Fruit fly (Drosophila melanogaster): ENCODE measurements around the gene Pde9.

dm6 chrX:12752196-12752595, 144.9 kb downstream of the Pde9 start:
- TF ChIP-seq CG8478 (optimal IDR thresholded peaks at IDR 0.05), result peak; percentile 63
- no peak for TF ChIP-seq CTCF (optimal IDR thresholded peaks at IDR 0.05)

Data from S2 (cell line).